Fruit fly (Drosophila melanogaster) whole organism, embryonic: ENCODE data around the gene Faa.
A peak's percentile ranks its signal among the peaks of the same experiment; 100 is the strongest.

ENCODE experiments used
- Awh ChIP-seq: fragments of 200-800 bp; sonication (Bioruptor generic); IDR thresholded peaks from 2 replicates; pipeline ENCODE4, ENCODE4 v1.3.6; 2022; ENCODE audit warnings: missing biosample characterization, missing genetic modification characterization
- Bgb ChIP-seq: fragments of 200-800 bp; sonication (Bioruptor generic); IDR thresholded peaks from 2 replicates; pipeline ENCODE4 v1.3.6; 2022; ENCODE audit warnings: missing biosample characterization, missing genetic modification characterization; ENCODE audit not compliant: partially characterized antibody
- CG10462 ChIP-seq: fragments of 200-800 bp; sonication (Bioruptor generic); optimal IDR thresholded peaks from 2 replicates; lab custom pipeline; 2016; ENCODE audit warnings: missing biosample characterization, missing genetic modification characterization
- CG10959 ChIP-seq: fragments of 200-800 bp; sonication (Bioruptor generic); IDR thresholded peaks from 2 replicates; pipeline ENCODE4 v1.3.6; 2022; ENCODE audit warnings: missing biosample characterization, missing genetic modification characterization
- CG11723 ChIP-seq: fragments of 200-800 bp; sonication (Bioruptor generic); optimal IDR thresholded peaks from 2 replicates; lab custom pipeline; 2017; ENCODE audit warnings: missing biosample characterization, mild to moderate bottlenecking, missing genetic modification characterization
- CG13296 ChIP-seq: fragments of 200-800 bp; sonication (Bioruptor generic); optimal IDR thresholded peaks from 3 replicates; lab custom pipeline; 2018; ENCODE audit warnings: missing biosample characterization, mild to moderate bottlenecking, missing genetic modification characterization
- CG13424 ChIP-seq: fragments of 200-800 bp; sonication (Bioruptor generic); optimal IDR thresholded peaks from 2 replicates; lab custom pipeline; 2019; ENCODE audit warnings: missing biosample characterization, mild to moderate bottlenecking, missing genetic modification characterization, moderate library complexity
- CG14710 ChIP-seq: fragments of 200-800 bp; sonication (Bioruptor generic); optimal IDR thresholded peaks from 3 replicates; lab custom pipeline; 2019; ENCODE audit warnings: missing biosample characterization, mild to moderate bottlenecking, missing genetic modification characterization, moderate library complexity
- CG1602 ChIP-seq: fragments of 200-800 bp; sonication (Bioruptor generic); optimal IDR thresholded peaks from 3 replicates; lab custom pipeline; 2016; ENCODE audit warnings: missing biosample characterization, missing genetic modification characterization
- CG16813 ChIP-seq: fragments of 200-800 bp; sonication (Bioruptor generic); IDR thresholded peaks from 3 replicates; pipeline ENCODE4 v1.3.6; 2022; ENCODE audit warnings: missing biosample characterization, missing genetic modification characterization; ENCODE audit not compliant: partially characterized antibody
- CG1792 ChIP-seq: fragments of 200-800 bp; sonication (Bioruptor generic); optimal IDR thresholded peaks from 2 replicates; lab custom pipeline; 2016; ENCODE audit warnings: missing biosample characterization, missing genetic modification characterization
- CG30403 ChIP-seq: fragments of 200-800 bp; sonication (Bioruptor generic); optimal IDR thresholded peaks from 3 replicates; lab custom pipeline; 2016; ENCODE audit warnings: missing biosample characterization, missing genetic modification characterization
- CG4424 ChIP-seq: fragments of 200-800 bp; sonication (Bioruptor generic); optimal IDR thresholded peaks from 3 replicates; lab custom pipeline; 2016; ENCODE audit warnings: missing biosample characterization, missing genetic modification characterization
- CG4617 ChIP-seq: fragments of 200-800 bp; sonication (Bioruptor generic); optimal IDR thresholded peaks from 3 replicates; lab custom pipeline; 2016; ENCODE audit warnings: missing biosample characterization, missing genetic modification characterization, borderline replicate concordance
- CG6254 ChIP-seq: fragments of 200-800 bp; sonication (Bioruptor generic); optimal IDR thresholded peaks from 3 replicates; lab custom pipeline; 2017; ENCODE audit warnings: mild to moderate bottlenecking, missing biosample characterization, missing genetic modification reagents, missing genetic modification characterization
- CG7556 ChIP-seq: fragments of 200-800 bp; sonication (Bioruptor generic); optimal IDR thresholded peaks from 2 replicates; lab custom pipeline; 2017; ENCODE audit warnings: missing biosample characterization, mild to moderate bottlenecking, missing genetic modification characterization
- CG9797 ChIP-seq: fragments of 200-800 bp; sonication (Bioruptor generic); optimal IDR thresholded peaks from 3 replicates; lab custom pipeline; 2018; ENCODE audit warnings: missing biosample characterization, mild to moderate bottlenecking, missing genetic modification characterization
- CG9932 ChIP-seq: fragments of 200-800 bp; sonication (Bioruptor generic); IDR thresholded peaks from 2 replicates; pipeline ENCODE4 v1.3.6; 2022; ENCODE audit warnings: missing biosample characterization, missing genetic modification characterization
- CHES-1-like ChIP-seq: fragments of 200-800 bp; sonication (Bioruptor generic); optimal IDR thresholded peaks from 2 replicates; lab custom pipeline; 2016; ENCODE audit warnings: missing biosample characterization, missing genetic modification characterization
- Dll ChIP-seq: fragments of 200-800 bp; sonication (Bioruptor generic); IDR thresholded peaks from 4 replicates; pipeline ENCODE4 v1.3.6; 2022; ENCODE audit warnings: missing biosample characterization, missing genetic modification characterization; ENCODE audit not compliant: partially characterized antibody
- Doc3 ChIP-seq: fragments of 200-800 bp; sonication (Bioruptor generic); IDR thresholded peaks from 3 replicates; pipeline ENCODE4 v1.3.6; 2022; ENCODE audit warnings: missing biosample characterization, missing genetic modification characterization; ENCODE audit not compliant: partially characterized antibody
- H15 ChIP-seq: fragments of 200-800 bp; sonication (Bioruptor generic); IDR thresholded peaks from 3 replicates; pipeline ENCODE4 v1.3.6; 2022; ENCODE audit warnings: missing biosample characterization, missing genetic modification characterization
- HLHmδ ChIP-seq: fragments of 200-800 bp; sonication (Bioruptor generic); optimal IDR thresholded peaks from 2 replicates; lab custom pipeline; 2018; ENCODE audit warnings: missing biosample characterization, mild to moderate bottlenecking, missing genetic modification characterization, moderate library complexity
- Hr3 ChIP-seq: fragments of 200-800 bp; sonication (Bioruptor generic); optimal IDR thresholded peaks from 3 replicates; lab custom pipeline; 2016; ENCODE audit warnings: missing biosample characterization, missing genetic modification characterization
- NfI ChIP-seq: fragments of 200-800 bp; sonication (Bioruptor generic); optimal IDR thresholded peaks from 3 replicates; lab custom pipeline; 2018; ENCODE audit warnings: missing biosample characterization, mild to moderate bottlenecking, missing genetic modification characterization, moderate library complexity
- Oli ChIP-seq: fragments of 200-800 bp; sonication (Bioruptor generic); optimal IDR thresholded peaks from 2 replicates; lab custom pipeline; 2018; ENCODE audit warnings: missing biosample characterization, mild to moderate bottlenecking, missing genetic modification characterization, moderate library complexity
- Optix ChIP-seq: fragments of 200-800 bp; sonication (Bioruptor generic); IDR thresholded peaks from 3 replicates; pipeline ENCODE4 v1.3.6; 2022; ENCODE audit warnings: missing biosample characterization, missing genetic modification characterization
- Sry-β ChIP-seq: fragments of 200-800 bp; sonication (Bioruptor generic); optimal IDR thresholded peaks from 2 replicates; lab custom pipeline; 2018; ENCODE audit warnings: missing biosample characterization, mild to moderate bottlenecking, missing genetic modification characterization, moderate library complexity
- Ssrp ChIP-seq: fragments of 200-800 bp; sonication (Bioruptor generic); optimal IDR thresholded peaks from 2 replicates; lab custom pipeline; 2018; ENCODE audit warnings: missing biosample characterization, mild to moderate bottlenecking, missing genetic modification characterization, moderate library complexity
- amos ChIP-seq: fragments of 200-800 bp; sonication (Bioruptor generic); IDR thresholded peaks from 2 replicates; pipeline ENCODE4 v1.3.6; 2022; ENCODE audit warnings: missing biosample characterization, missing genetic modification characterization; ENCODE audit not compliant: partially characterized antibody
- ase ChIP-seq: fragments of 200-800 bp; sonication (Bioruptor generic); IDR thresholded peaks from 3 replicates; pipeline ENCODE4 v1.3.6; 2022; ENCODE audit warnings: missing biosample characterization, missing genetic modification characterization
- chinmo ChIP-seq: fragments of 200-800 bp; sonication (Bioruptor generic); IDR thresholded peaks from 4 replicates; pipeline ENCODE4 v1.3.6; 2022; ENCODE audit warnings: missing biosample characterization, missing genetic modification characterization; ENCODE audit not compliant: partially characterized antibody
- danr ChIP-seq: fragments of 200-800 bp; sonication (Bioruptor generic); IDR thresholded peaks from 2 replicates; pipeline ENCODE4 v1.3.6; 2022; ENCODE audit warnings: missing biosample characterization, missing genetic modification characterization
- gem ChIP-seq: fragments of 200-800 bp; sonication (Bioruptor generic); optimal IDR thresholded peaks from 2 replicates; lab custom pipeline; 2019; ENCODE audit warnings: missing biosample characterization, mild to moderate bottlenecking, missing genetic modification characterization, moderate library complexity
- gro ChIP-seq: fragments of 200-800 bp; sonication (Bioruptor generic); optimal IDR thresholded peaks from 2 replicates; lab custom pipeline; 2016; ENCODE audit warnings: missing biosample characterization, missing genetic modification characterization
- jumu ChIP-seq: fragments of 200-800 bp; sonication (Bioruptor generic); optimal IDR thresholded peaks from 3 replicates; lab custom pipeline; 2016; ENCODE audit warnings: missing biosample characterization, missing genetic modification characterization
- ken ChIP-seq: fragments of 200-800 bp; sonication (Bioruptor generic); IDR thresholded peaks from 3 replicates; pipeline ENCODE4 v1.3.6; 2022; ENCODE audit warnings: missing biosample characterization, missing genetic modification characterization
- kni ChIP-seq: fragments of 200-800 bp; sonication (Bioruptor generic); optimal IDR thresholded peaks from 3 replicates; lab custom pipeline; 2017; ENCODE audit warnings: mild to moderate bottlenecking, missing biosample characterization, missing genetic modification reagents, missing genetic modification characterization
- mam ChIP-seq: fragments of 200-800 bp; sonication (Bioruptor generic); optimal IDR thresholded peaks from 3 replicates; lab custom pipeline; 2016; ENCODE audit warnings: missing biosample characterization, missing genetic modification characterization
- nmo ChIP-seq: fragments of 200-800 bp; sonication (Bioruptor generic); optimal IDR thresholded peaks from 2 replicates; lab custom pipeline; 2018; ENCODE audit warnings: missing biosample characterization, mild to moderate bottlenecking, missing genetic modification characterization, moderate library complexity
- salm ChIP-seq: fragments of 200-800 bp; sonication (Bioruptor generic); optimal IDR thresholded peaks from 2 replicates; lab custom pipeline; 2018; ENCODE audit warnings: missing biosample characterization, mild to moderate bottlenecking, missing genetic modification characterization
- sd ChIP-seq: fragments of 200-800 bp; sonication (Bioruptor generic); optimal IDR thresholded peaks from 3 replicates; lab custom pipeline; 2018; ENCODE audit warnings: missing biosample characterization, mild to moderate bottlenecking, missing genetic modification characterization, moderate library complexity
- seq ChIP-seq: fragments of 200-800 bp; sonication (Bioruptor generic); IDR thresholded peaks from 2 replicates; pipeline ENCODE4 v1.3.6; 2022; ENCODE audit warnings: missing biosample characterization, missing genetic modification characterization
- sisA ChIP-seq: fragments of 200-800 bp; sonication (Bioruptor generic); IDR thresholded peaks from 2 replicates; pipeline ENCODE4 v1.3.6; 2022; ENCODE audit warnings: missing biosample characterization, missing genetic modification characterization
- sqz ChIP-seq: fragments of 200-800 bp; sonication (Bioruptor generic); optimal IDR thresholded peaks from 3 replicates; lab custom pipeline; 2018; ENCODE audit warnings: missing biosample characterization, mild to moderate bottlenecking, missing genetic modification characterization
- tio ChIP-seq: fragments of 200-800 bp; sonication (Bioruptor generic); optimal IDR thresholded peaks from 2 replicates; lab custom pipeline; 2017; ENCODE audit warnings: missing biosample characterization, missing genetic modification characterization, inconsistent platforms
- trem ChIP-seq: fragments of 200-800 bp; optimal IDR thresholded peaks from 3 replicates; lab custom pipeline; 2019; ENCODE audit warnings: missing biosample characterization, mild to moderate bottlenecking, missing genetic modification characterization, moderate library complexity
- tx ChIP-seq: fragments of 200-800 bp; sonication (Bioruptor generic); optimal IDR thresholded peaks from 2 replicates; lab custom pipeline; 2016; ENCODE audit warnings: missing biosample characterization, missing genetic modification characterization
- zf30C ChIP-seq: fragments of 200-800 bp; sonication (Bioruptor generic); optimal IDR thresholded peaks from 3 replicates; lab custom pipeline; 2018; ENCODE audit warnings: missing biosample characterization, mild to moderate bottlenecking, missing genetic modification characterization

The Faa gene

DNA sequence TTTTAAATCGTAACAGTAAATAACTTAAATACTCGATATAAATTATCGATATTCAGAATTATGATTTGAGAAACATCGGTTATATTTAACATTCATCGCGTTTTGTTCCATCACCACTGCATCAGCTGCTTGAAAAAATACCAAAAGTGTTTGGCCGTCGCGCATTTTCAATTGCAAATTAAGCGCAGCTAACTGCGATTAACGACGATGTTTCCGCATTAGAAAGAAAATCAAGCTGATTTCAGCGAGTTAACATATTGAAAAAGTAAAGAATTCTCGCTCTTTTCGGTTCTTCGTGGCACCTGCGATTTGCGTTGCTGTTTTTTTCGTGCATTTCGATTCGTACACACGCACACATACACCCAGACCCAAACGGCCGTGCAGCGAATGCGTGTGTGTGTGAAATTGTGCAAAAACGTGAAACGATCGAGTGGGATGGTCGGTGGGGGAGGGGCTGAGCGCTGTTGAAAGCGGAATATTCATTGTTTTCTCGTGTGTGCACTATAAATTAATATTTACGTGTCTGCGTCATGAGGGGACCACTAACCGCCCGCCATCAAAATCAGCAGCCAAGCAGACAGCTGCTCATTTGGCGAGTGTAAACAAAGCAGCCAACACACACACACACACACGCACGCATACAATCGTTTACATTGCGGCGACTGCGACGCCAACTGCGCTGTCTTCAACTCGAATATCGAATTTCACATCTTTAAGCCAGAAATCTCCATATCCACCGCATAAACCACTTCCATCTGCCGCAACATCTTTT is 34.5 kb upstream of the Faa start, which contains the start of gene Ack (continued):
- TF ChIP-seq CG10959 (no peak), CG9797 (GFP tag; lab: Kevin White, UChicago) (peak; percentile 42), CG30403 (GFP tag; lab: Kevin White, UChicago) (no peak), sd (tag; lab: Kevin White, UChicago) (peak; percentile 24), nmo (GFP tag; lab: Kevin White, UChicago) (peak; percentile 15), H15 (GFP tag; lab: Robert Waterston, UW) (no peak), CG4617 (peak; percentile 66), zf30C (GFP tag; lab: Kevin White, UChicago) (no peak), salm (tag; lab: Kevin White, UChicago) (no peak), CG9932 (GFP tag; lab: Robert Waterston, UW) (peak; percentile 23; the same call in 1 of the 2 replicates), sisA (no peak), tx (GFP tag; lab: Kevin White, UChicago) (no peak), CG16813 (GFP tag; lab: Robert Waterston, UW) (peak; percentile 82), ken (GFP tag; lab: Robert Waterston, UW) (no peak), Sry-β (no peak), amos (peak; percentile 94), Doc3 (GFP tag; lab: Robert Waterston, UW) (peak; percentile 64; the same call in 1 of the 3 replicates), CG1602 (no peak), CG11723 (GFP tag; lab: Kevin White, UChicago) (no peak), gro (no peak), Dll (GFP tag; lab: Robert Waterston, UW) (peak; percentile 90), Hr3 (GFP tag; lab: Kevin White, UChicago) (no peak), Oli (no peak), CG7556 (GFP tag; lab: Kevin White, UChicago) (no peak), Ssrp (tag; lab: Kevin White, UChicago) (no peak), seq (GFP tag; lab: Robert Waterston, UW) (no peak), kni (GFP tag; lab: Kevin White, UChicago) (peak; percentile 8), Bgb (GFP tag; lab: Robert Waterston, UW) (peak; percentile 87), CG4424 (GFP tag; lab: Kevin White, UChicago) (no peak), ase (GFP tag; lab: Robert Waterston, UW) (no peak), CG14710 (tag; lab: Kevin White, UChicago) (peak; percentile 80), mam (GFP tag; lab: Kevin White, UChicago) (no peak), CG10462 (GFP tag; lab: Kevin White, UChicago) (no peak), jumu (GFP tag; lab: Kevin White, UChicago) (no peak), gem (no peak), Awh (GFP tag; lab: Robert Waterston, UW) (peak; percentile 55; the same call in 1 of the 2 replicates), CG13296 (GFP tag; lab: Kevin White, UChicago) (no peak), CG6254 (GFP tag; lab: Kevin White, UChicago) (no peak), chinmo (GFP tag; lab: Robert Waterston, UW) (peak; percentile 89), NfI (GFP tag; lab: Kevin White, UChicago) (no peak), CG13424 (tag; lab: Kevin White, UChicago) (no peak), CG1792 (no peak), Optix (GFP tag; lab: Robert Waterston, UW) (no peak), tio (GFP tag; lab: Kevin White, UChicago) (no peak), CHES-1-like (GFP tag; lab: Kevin White, UChicago) (peak; percentile 44), sqz (peak; percentile 46), trem (tag; lab: Kevin White, UChicago) (no peak), danr (GFP tag; lab: Robert Waterston, UW) (no peak), HLHmδ (GFP tag; lab: Kevin White, UChicago) (peak; percentile 16)
